Worm (Caenorhabditis elegans): ENCODE measurements around the gene K06A4.6.
A peak's percentile ranks its signal among the peaks of the same experiment; 100 is the strongest.

The K06A4.6 gene

ce11 chrV:9451485-9451884 lies 29.0 kb downstream of the K06A4.6 start:
- TF ChIP-seq lsl-1 (GFP tag; optimal IDR thresholded peaks at IDR 0.05) (no peak), egl-44 (GFP tag; IDR thresholded peaks at IDR 0.05) (no peak), repo-1 (tag; optimal IDR thresholded peaks at IDR 0.05) (no peak), F57C9.4 (tag; optimal IDR thresholded peaks at IDR 0.05) (no peak)

- no peak for TF ChIP-seq hlh-12 (tag; optimal IDR thresholded peaks at IDR 0.05)
- no peak for TF ChIP-seq lsy-27 (tag; optimal IDR thresholded peaks at IDR 0.05; ENCODE audit: borderline replicate concordance, insufficient read depth)
- TF ChIP-seq ceh-40 (GFP tag; IDR thresholded peaks at IDR 0.05), result no peak
- no peak for TF ChIP-seq bed-1 (GFP tag; IDR thresholded peaks at IDR 0.05)
- TF ChIP-seq rec-8 (tag; optimal IDR thresholded peaks at IDR 0.05), result no peak
- no peak for TF ChIP-seq F23B12.7 (tag; optimal IDR thresholded peaks at IDR 0.05; ENCODE audit: insufficient read depth)
- no peak for TF ChIP-seq egl-18 (GFP tag; IDR thresholded peaks at IDR 0.05)
- no peak for TF ChIP-seq efl-1 (GFP tag; optimal IDR thresholded peaks at IDR 0.05)
- no peak for TF ChIP-seq ztf-28 (GFP tag; IDR thresholded peaks at IDR 0.05)
- TF ChIP-seq akir-1 (GFP tag; optimal IDR thresholded peaks at IDR 0.05), result no peak
- TF ChIP-seq ztf-3 (GFP tag; optimal IDR thresholded peaks at IDR 0.05), result no peak
- no peak for TF ChIP-seq let-526 (GFP tag; IDR thresholded peaks at IDR 0.05)
Observed at ce11 chrV:9444618-9445017, 35.8 kb downstream of the K06A4.6 start.

DNA sequence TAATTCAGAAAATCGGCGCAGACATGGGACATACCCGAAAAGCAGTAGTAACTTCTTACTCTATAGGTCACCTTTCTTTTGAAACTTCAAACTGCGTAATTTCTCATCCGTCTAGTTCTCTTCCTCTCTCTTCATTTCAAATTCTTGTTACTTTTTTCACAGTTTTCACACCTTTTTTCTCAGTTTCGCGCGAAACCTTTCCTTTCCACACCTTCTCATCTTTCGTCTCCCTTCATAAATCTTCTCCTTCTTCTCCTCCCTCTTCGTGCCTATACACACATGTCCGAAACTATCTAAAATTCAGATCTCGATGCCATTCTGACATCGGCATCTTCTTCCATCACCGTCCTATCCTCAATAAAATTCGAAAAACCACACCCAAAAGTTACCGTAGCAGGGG lies 36.7 kb downstream of the K06A4.6 start, which contains the start of gene wdr-62:
wdr-62 (plus strand) TSS at position 301 of the 400 bp plus-strand sequence.
- no peak for TF ChIP-seq F22D6.2 (tag; optimal IDR thresholded peaks at IDR 0.05)

DNA sequence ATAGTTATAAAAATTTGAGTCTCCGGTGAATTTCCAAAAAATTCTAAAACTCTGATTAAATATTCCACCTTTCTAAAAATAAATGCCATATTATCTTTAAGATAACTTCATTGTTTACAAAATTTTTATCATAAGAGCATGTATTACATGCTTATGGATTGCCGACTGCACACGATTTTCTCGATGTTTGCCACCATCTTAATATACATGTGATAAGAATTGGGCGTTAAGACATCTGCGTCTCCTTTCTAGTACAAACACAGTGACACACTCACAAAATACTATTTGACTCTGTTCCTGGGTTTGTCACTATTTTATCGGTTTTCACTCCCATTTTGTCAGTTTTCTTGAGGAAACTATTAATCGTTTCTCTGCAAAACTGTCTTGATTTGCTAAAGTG lies 37.4 kb downstream of the K06A4.6 start:
- peak; percentile 63 for TF ChIP-seq nhr-80 (tag; optimal IDR thresholded peaks at IDR 0.05)
- no peak for TF ChIP-seq F52B5.7 (tag; optimal IDR thresholded peaks at IDR 0.05)

DNA sequence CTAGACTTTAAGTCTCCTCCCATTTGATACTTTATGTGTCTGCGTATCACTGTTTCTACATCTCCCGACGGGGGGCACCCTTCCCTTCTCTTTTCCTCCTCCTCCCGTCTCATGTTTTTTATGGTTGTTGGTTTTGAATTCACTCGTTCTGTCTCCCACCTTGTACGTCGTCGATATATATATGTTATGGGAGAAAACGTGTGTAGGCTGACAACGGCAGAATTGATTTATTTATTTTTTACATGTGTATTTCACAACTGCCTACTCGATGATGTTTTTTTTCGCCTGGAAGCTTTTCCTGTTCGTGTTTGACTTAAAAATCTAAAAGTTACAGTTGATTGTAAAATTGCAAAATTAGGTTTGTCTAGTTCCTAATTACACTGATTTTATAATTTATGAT lies 38.0 kb downstream of the K06A4.6 start:
- TF ChIP-seq cebp-1 (GFP tag; IDR thresholded peaks at IDR 0.05) (no peak), cebp-1 (tag; optimal IDR thresholded peaks at IDR 0.05) (peak; percentile 23), mcd-1 (GFP tag; IDR thresholded peaks at IDR 0.05) (no peak), B0261.1 (tag; optimal IDR thresholded peaks at IDR 0.05) (no peak), lin-54 (GFP tag; optimal IDR thresholded peaks at IDR 0.05) (no peak), ccch-3 (GFP tag; optimal IDR thresholded peaks at IDR 0.05) (no peak), ceh-91 (GFP tag; IDR thresholded peaks at IDR 0.05) (no peak)

ce11 chrV:9441046-9441445 lies 39.4 kb downstream of the K06A4.6 start:
- no peak for TF ChIP-seq rec-8 (tag; optimal IDR thresholded peaks at IDR 0.05)
- no peak for TF ChIP-seq ceh-100 (GFP tag; IDR thresholded peaks at IDR 0.05)
- no peak for TF ChIP-seq lin-35 (GFP tag; optimal IDR thresholded peaks at IDR 0.05)
- TF ChIP-seq ceh-91 (GFP tag; IDR thresholded peaks at IDR 0.05), result no peak
- TF ChIP-seq ekl-4 (GFP tag; IDR thresholded peaks at IDR 0.05), result no peak
- no peak for TF ChIP-seq hmg-20 (GFP tag; IDR thresholded peaks at IDR 0.05)
- TF ChIP-seq let-607 (tag; optimal IDR thresholded peaks at IDR 0.05), result no peak
- TF ChIP-seq B0261.1 (tag; optimal IDR thresholded peaks at IDR 0.05), result no peak
- no peak for TF ChIP-seq snpc-1.1 (tag; optimal IDR thresholded peaks at IDR 0.05; ENCODE audit: insufficient read depth)
- no peak for TF ChIP-seq snpc-1.3 (tag; optimal IDR thresholded peaks at IDR 0.05; ENCODE audit: insufficient read depth)
- TF ChIP-seq sptf-2 (GFP tag; optimal IDR thresholded peaks at IDR 0.05), result no peak
- no peak for TF ChIP-seq Y79H2A.3 (GFP tag; conservative IDR thresholded peaks at IDR 0.05)
- no peak for TF ChIP-seq Y95B8A.8 (GFP tag; IDR thresholded peaks at IDR 0.05)
- no peak for TF ChIP-seq efl-1 (GFP tag; optimal IDR thresholded peaks at IDR 0.05)
- no peak for TF ChIP-seq lin-54 (GFP tag; optimal IDR thresholded peaks at IDR 0.05)
- TF ChIP-seq Y67H2A.10 (GFP tag; conservative IDR thresholded peaks at IDR 0.05), result no peak
- no peak for TF ChIP-seq gei-17 (GFP tag; optimal IDR thresholded peaks at IDR 0.05)
- no peak for TF ChIP-seq ztf-28 (GFP tag; IDR thresholded peaks at IDR 0.05)
- no peak for TF ChIP-seq snpc-3.4 (tag; optimal IDR thresholded peaks at IDR 0.05)
- TF ChIP-seq lin-40 (tag; optimal IDR thresholded peaks at IDR 0.05), result no peak

Data from whole organism, young adult.